Fruit fly (Drosophila melanogaster) whole organism, wandering third instar larva: ENCODE results near the gene CG43245.

Experiments used
- Hr78 ChIP-seq: fragments of >200 bp; optimal IDR thresholded peaks from 2 replicates; lab custom pipeline; 2017; ENCODE audit warnings: missing biosample characterization, missing genetic modification characterization
- Sp1 ChIP-seq: fragments of 200-800 bp; sonication (Bioruptor generic); optimal IDR thresholded peaks from 3 replicates; lab custom pipeline; 2019; ENCODE audit warnings: missing biosample characterization, mild to moderate bottlenecking, missing genetic modification characterization, moderate library complexity
- psq ChIP-seq: fragments of 200-800 bp; sonication (Bioruptor generic); optimal IDR thresholded peaks from 3 replicates; lab custom pipeline; 2017; ENCODE audit warnings: missing biosample characterization, mild to moderate bottlenecking, missing genetic modification characterization, moderate library complexity

DNA sequence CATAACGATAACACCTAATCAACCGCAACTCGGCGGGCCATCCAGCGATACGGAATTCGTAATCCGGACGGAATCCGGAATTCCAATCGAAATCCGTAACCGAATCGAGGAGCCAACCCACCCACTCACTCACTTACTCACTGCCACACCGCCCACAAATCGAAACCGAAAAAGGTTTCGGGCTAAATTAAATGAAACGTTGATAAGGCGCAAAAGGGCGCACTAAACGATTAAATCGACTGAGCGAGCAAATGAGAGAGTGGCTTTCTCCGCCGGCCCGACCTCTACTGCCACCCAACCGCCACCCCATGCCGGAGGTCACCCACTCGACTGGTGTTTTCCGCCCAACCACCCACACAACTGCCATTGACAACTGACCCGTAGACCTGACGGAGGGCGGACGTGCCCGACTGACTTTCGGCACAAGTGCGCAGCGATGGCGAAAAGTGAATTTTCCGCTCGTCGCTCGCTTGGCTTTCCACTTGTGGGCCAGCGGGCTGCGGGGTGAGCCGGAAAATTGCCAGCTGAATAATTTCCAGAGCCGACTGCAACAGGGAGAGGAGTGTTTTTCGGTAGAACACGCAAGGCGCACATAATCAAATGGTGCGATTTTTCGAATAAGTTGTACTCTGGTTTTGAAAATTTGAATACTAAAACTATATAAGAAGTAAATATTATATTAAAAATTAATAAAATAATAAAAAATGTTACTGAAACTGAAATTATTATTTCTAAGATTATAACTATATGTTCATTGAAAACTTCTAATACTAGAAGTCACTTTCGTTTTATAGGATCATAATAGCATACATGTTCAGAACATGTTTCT is 45.2 kb downstream of the CG43245 start:
- TF ChIP-seq Sp1 (GFP tag; lab: Kevin White, UChicago) (no peak), psq (GFP tag; lab: Kevin White, UChicago) (no peak), Hr78 (GFP tag; lab: Kevin White, UChicago) (no peak)
